Fruit fly (Drosophila melanogaster) whole organism, embryonic: ENCODE results near the gene Wbp2.

Source experiments
- Ada2b ChIP-seq: fragments of 200-800 bp; sonication (Bioruptor generic); IDR thresholded peaks from 2 replicates; pipeline ENCODE4 v1.3.6; 2022; ENCODE audit warnings: missing biosample characterization, missing genetic modification characterization
- Asciz ChIP-seq: fragments of 200-800 bp; sonication (Bioruptor generic); optimal IDR thresholded peaks from 2 replicates; lab custom pipeline; 2017; ENCODE audit warnings: missing biosample characterization, mild to moderate bottlenecking, missing genetic modification characterization, missing genetic modification reagents
- CG11085 ChIP-seq: fragments of 200-800 bp; sonication (Bioruptor generic); IDR thresholded peaks from 2 replicates; pipeline ENCODE4 v1.3.6; 2022; ENCODE audit warnings: missing biosample characterization, missing genetic modification characterization
- CG11247 ChIP-seq: fragments of 200-800 bp; sonication (Bioruptor generic); IDR thresholded peaks from 2 replicates; pipeline ENCODE4 v1.3.6; 2022; ENCODE audit warnings: missing biosample characterization, missing genetic modification characterization
- CG11456 ChIP-seq: fragments of 200-800 bp; sonication (Bioruptor generic); IDR thresholded peaks from 3 replicates; pipeline ENCODE4 v1.3.6; 2022; ENCODE audit warnings: missing biosample characterization, missing genetic modification characterization
- CG1233 ChIP-seq: fragments of 200-800 bp; sonication (Bioruptor generic); optimal IDR thresholded peaks from 4 replicates; lab custom pipeline; 2018; ENCODE audit warnings: missing biosample characterization, mild to moderate bottlenecking, missing genetic modification characterization
- CG13123 ChIP-seq: fragments of 200-800 bp; sonication (Bioruptor generic); optimal IDR thresholded peaks from 2 replicates; lab custom pipeline; 2016; ENCODE audit warnings: missing biosample characterization, missing genetic modification characterization
- CG18619 ChIP-seq: fragments of 200-800 bp; sonication (Bioruptor generic); optimal IDR thresholded peaks from 3 replicates; lab custom pipeline; 2017; ENCODE audit warnings: missing biosample characterization, mild to moderate bottlenecking, missing genetic modification characterization
- CG30403 ChIP-seq: fragments of 200-800 bp; sonication (Bioruptor generic); optimal IDR thresholded peaks from 3 replicates; lab custom pipeline; 2016; ENCODE audit warnings: missing biosample characterization, missing genetic modification characterization
- CG31388 ChIP-seq: fragments of 200-800 bp; sonication (Bioruptor generic); optimal IDR thresholded peaks from 2 replicates; lab custom pipeline; 2016; ENCODE audit warnings: missing biosample characterization, missing genetic modification characterization
- CG3838 ChIP-seq: fragments of 200-800 bp; sonication (Bioruptor generic); optimal IDR thresholded peaks from 3 replicates; lab custom pipeline; 2016; ENCODE audit warnings: missing biosample characterization, missing genetic modification characterization
- CG4328 ChIP-seq: fragments of 200-800 bp; sonication (Bioruptor generic); optimal IDR thresholded peaks from 3 replicates; lab custom pipeline; 2017; ENCODE audit warnings: missing biosample characterization, missing genetic modification reagents, missing genetic modification characterization
- CG4404 ChIP-seq: fragments of 200-800 bp; sonication (Bioruptor generic); IDR thresholded peaks from 2 replicates; pipeline ENCODE4 v1.3.6; 2022; ENCODE audit warnings: missing biosample characterization, missing genetic modification characterization
- CG5180 ChIP-seq: fragments of 200-800 bp; sonication (Bioruptor generic); optimal IDR thresholded peaks from 3 replicates; lab custom pipeline; 2017; ENCODE audit warnings: missing biosample characterization, missing genetic modification characterization, mild to moderate bottlenecking, moderate library complexity, missing genetic modification reagents
- CG7372 ChIP-seq: fragments of 200-800 bp; sonication (Bioruptor generic); IDR thresholded peaks from 2 replicates; pipeline ENCODE4 v1.3.6; 2022; ENCODE audit warnings: missing biosample characterization, missing genetic modification characterization
- CG7786 ChIP-seq: fragments of 200-800 bp; sonication (Bioruptor generic); optimal IDR thresholded peaks from 2 replicates; lab custom pipeline; 2016; ENCODE audit warnings: missing biosample characterization, missing genetic modification characterization
- CG7963 ChIP-seq: fragments of 200-800 bp; sonication (Bioruptor generic); IDR thresholded peaks from 3 replicates; pipeline ENCODE4 v1.3.6; 2022; ENCODE audit warnings: missing biosample characterization, missing genetic modification characterization; ENCODE audit not compliant: partially characterized antibody
- CG8089 ChIP-seq: fragments of 200-800 bp; sonication (Bioruptor generic); optimal IDR thresholded peaks from 3 replicates; lab custom pipeline; 2016; ENCODE audit warnings: missing biosample characterization, missing genetic modification characterization
- CG8290 ChIP-seq, 3 experiments: fragments of 200-800 bp; sonication (Bioruptor generic); optimal IDR thresholded peaks; 2 replicates each; lab custom pipeline; 2016 to 2019; ENCODE audit warnings: missing biosample characterization in 3 of 3, missing genetic modification characterization in 3 of 3, mild to moderate bottlenecking in 2 of 3, moderate library complexity in 1 of 3
- CG8944 ChIP-seq: fragments of 200-800 bp; sonication (Bioruptor generic); optimal IDR thresholded peaks from 3 replicates; lab custom pipeline; 2016; ENCODE audit warnings: missing biosample characterization, missing genetic modification characterization
- CG9215 ChIP-seq: fragments of 200-800 bp; sonication (Bioruptor generic); IDR thresholded peaks from 2 replicates; pipeline ENCODE4 v1.3.6; 2022; ENCODE audit warnings: missing biosample characterization, missing genetic modification characterization
- Chrac-16 ChIP-seq: fragments of 200-800 bp; sonication (Bioruptor generic); optimal IDR thresholded peaks from 3 replicates; lab custom pipeline; 2016; ENCODE audit warnings: missing biosample characterization, missing genetic modification characterization
- D19B ChIP-seq: fragments of 200-800 bp; sonication (Bioruptor generic); optimal IDR thresholded peaks from 2 replicates; lab custom pipeline; 2017; ENCODE audit warnings: missing biosample characterization, mild to moderate bottlenecking, missing genetic modification characterization
- Dfd ChIP-seq, 2 experiments: fragments of >200 bp; optimal IDR thresholded peaks; 2 replicates each; lab custom pipeline; 2017; ENCODE audit warnings: missing biosample characterization in 2 of 2, missing genetic modification characterization in 2 of 2
- Dll ChIP-seq: fragments of 200-800 bp; sonication (Bioruptor generic); IDR thresholded peaks from 4 replicates; pipeline ENCODE4 v1.3.6; 2022; ENCODE audit warnings: missing biosample characterization, missing genetic modification characterization; ENCODE audit not compliant: partially characterized antibody
- Doc3 ChIP-seq: fragments of 200-800 bp; sonication (Bioruptor generic); IDR thresholded peaks from 3 replicates; pipeline ENCODE4 v1.3.6; 2022; ENCODE audit warnings: missing biosample characterization, missing genetic modification characterization; ENCODE audit not compliant: partially characterized antibody
- Fer3 ChIP-seq: fragments of 200-800 bp; sonication (Bioruptor generic); optimal IDR thresholded peaks from 2 replicates; lab custom pipeline; 2018; ENCODE audit warnings: missing biosample characterization, mild to moderate bottlenecking, missing genetic modification characterization, moderate library complexity
- HLH54F ChIP-seq: fragments of 200-800 bp; sonication (Bioruptor generic); optimal IDR thresholded peaks from 3 replicates; lab custom pipeline; 2016; ENCODE audit warnings: missing biosample characterization, missing genetic modification characterization
- Kr ChIP-seq: fragments of 200-800 bp; sonication (Bioruptor generic); optimal IDR thresholded peaks from 2 replicates; lab custom pipeline; 2017; ENCODE audit warnings: missing biosample characterization, mild to moderate bottlenecking, missing genetic modification characterization
- Oli ChIP-seq: fragments of 200-800 bp; sonication (Bioruptor generic); optimal IDR thresholded peaks from 2 replicates; lab custom pipeline; 2018; ENCODE audit warnings: missing biosample characterization, mild to moderate bottlenecking, missing genetic modification characterization, moderate library complexity
- chm ChIP-seq: fragments of 200-800 bp; sonication (Bioruptor generic); IDR thresholded peaks from 2 replicates; pipeline ENCODE4 v1.3.6; 2022; ENCODE audit warnings: missing biosample characterization, missing genetic modification characterization
- en ChIP-seq: fragments of 200-800 bp; sonication (Bioruptor generic); optimal IDR thresholded peaks from 2 replicates; lab custom pipeline; 2016; ENCODE audit warnings: missing biosample characterization, missing genetic modification characterization
- fu2 ChIP-seq: fragments of 200-800 bp; sonication (Bioruptor generic); optimal IDR thresholded peaks from 2 replicates; lab custom pipeline; 2016; ENCODE audit warnings: missing biosample characterization, missing genetic modification characterization
- gem ChIP-seq: fragments of 200-800 bp; sonication (Bioruptor generic); optimal IDR thresholded peaks from 2 replicates; lab custom pipeline; 2019; ENCODE audit warnings: missing biosample characterization, mild to moderate bottlenecking, missing genetic modification characterization, moderate library complexity
- hb ChIP-seq: fragments of 200-800 bp; sonication (Bioruptor generic); IDR thresholded peaks from 3 replicates; pipeline ENCODE4 v1.3.6; 2022; ENCODE audit warnings: missing biosample characterization, missing genetic modification characterization; ENCODE audit not compliant: partially characterized antibody
- hkb ChIP-seq, 2 experiments: fragments of 200-800 bp in 1 of 2; fragments of >200 bp in 1 of 2; sonication (Bioruptor generic) in 1 of 2; IDR thresholded peaks in 1 of 2; optimal IDR thresholded peaks in 1 of 2; 2 replicates each; pipeline versions ENCODE4 v1.3.6 to Lab custom; 2017 to 2022; ENCODE audit warnings: missing biosample characterization in 1 of 2, missing genetic modification characterization in 1 of 2
- jing ChIP-seq: fragments of 200-800 bp; sonication (Bioruptor generic); optimal IDR thresholded peaks from 2 replicates; lab custom pipeline; 2018; ENCODE audit warnings: missing biosample characterization, mild to moderate bottlenecking, missing genetic modification characterization
- kni ChIP-seq: fragments of 200-800 bp; sonication (Bioruptor generic); optimal IDR thresholded peaks from 3 replicates; lab custom pipeline; 2017; ENCODE audit warnings: mild to moderate bottlenecking, missing biosample characterization, missing genetic modification reagents, missing genetic modification characterization
- lmd ChIP-seq: fragments of 200-800 bp; sonication (Bioruptor generic); IDR thresholded peaks from 2 replicates; pipeline ENCODE4 v1.3.6; 2022; ENCODE audit warnings: missing biosample characterization, missing genetic modification characterization
- nom ChIP-seq: fragments of 200-800 bp; sonication (Bioruptor generic); optimal IDR thresholded peaks from 2 replicates; lab custom pipeline; 2017; ENCODE audit warnings: missing biosample characterization, missing genetic modification characterization, mild to moderate bottlenecking, moderate library complexity, missing genetic modification reagents
- onecut ChIP-seq: fragments of 200-800 bp; sonication (Bioruptor generic); IDR thresholded peaks from 2 replicates; pipeline ENCODE4 v1.3.6; 2022; ENCODE audit warnings: missing biosample characterization, missing genetic modification characterization
- p53 ChIP-seq: fragments of 200-800 bp; sonication (Bioruptor generic); optimal IDR thresholded peaks from 2 replicates; lab custom pipeline; 2016; ENCODE audit warnings: missing biosample characterization, missing genetic modification characterization
- repo ChIP-seq: fragments of 200-800 bp; sonication (Bioruptor generic); optimal IDR thresholded peaks from 2 replicates; lab custom pipeline; 2016; ENCODE audit warnings: missing biosample characterization, missing genetic modification characterization
- scrt ChIP-seq: fragments of 200-800 bp; sonication (Bioruptor generic); optimal IDR thresholded peaks from 2 replicates; lab custom pipeline; 2018; ENCODE audit warnings: missing biosample characterization, mild to moderate bottlenecking, missing genetic modification characterization, moderate library complexity
- sens ChIP-seq: fragments of 200-800 bp; sonication (Bioruptor generic); peaks from one replicate; lab custom pipeline; 2016; ENCODE audit warnings: missing biosample characterization, missing genetic modification characterization
- vvl ChIP-seq: fragments of 200-800 bp; sonication (Bioruptor generic); IDR thresholded peaks from 2 replicates; pipeline ENCODE4 v1.3.6; 2022; ENCODE audit warnings: missing biosample characterization, missing genetic modification characterization
- wdn ChIP-seq: fragments of 200-800 bp; sonication (Bioruptor generic); IDR thresholded peaks from 2 replicates; pipeline ENCODE4 v1.3.6; 2022; ENCODE audit warnings: missing biosample characterization, missing genetic modification characterization
- z ChIP-seq: fragments of 200-800 bp; sonication (Bioruptor generic); IDR thresholded peaks from 3 replicates; pipeline ENCODE4 v1.3.6; 2022; ENCODE audit warnings: missing biosample characterization, missing genetic modification characterization
- zfh2 ChIP-seq: fragments of 200-800 bp; sonication (Bioruptor generic); optimal IDR thresholded peaks from 2 replicates; lab custom pipeline; 2016; ENCODE audit warnings: missing biosample characterization, missing genetic modification characterization

Gene Wbp2

dm6 chr3L:12804035-12804729 lies 45.8 kb upstream of the Wbp2 start (continued):
- TF ChIP-seq Oli, result no peak
- no peak for TF ChIP-seq Ada2b (GFP tag; lab: Robert Waterston, UW)
- TF ChIP-seq CG8290 (GFP tag; optimal IDR thresholded peaks at IDR 0.05; lab: Kevin White, UChicago), result no peak
- TF ChIP-seq CG8290 (tag; optimal IDR thresholded peaks at IDR 0.05; lab: Kevin White, UChicago), result peak in 1 of 2 experiments; percentile 42
- TF ChIP-seq CG8944, result no peak
- TF ChIP-seq Asciz (GFP tag; lab: Kevin White, UChicago), result no peak
- TF ChIP-seq CG11456 (GFP tag; lab: Robert Waterston, UW), result no peak
- no peak for TF ChIP-seq Chrac-16 (GFP tag; lab: Kevin White, UChicago)
- TF ChIP-seq Fer3 (tag; lab: Kevin White, UChicago), result no peak
- no peak for TF ChIP-seq scrt
- TF ChIP-seq CG13123 (GFP tag; lab: Kevin White, UChicago), result no peak
- no peak for TF ChIP-seq CG5180 (GFP tag; lab: Kevin White, UChicago)
- no peak for TF ChIP-seq lmd (GFP tag; lab: Robert Waterston, UW)
- no peak for TF ChIP-seq en (GFP tag; lab: Kevin White, UChicago)
- TF ChIP-seq kni, result no peak
- no peak for TF ChIP-seq CG1233 (GFP tag; lab: Kevin White, UChicago)
- TF ChIP-seq CG9215 (GFP tag; lab: Robert Waterston, UW), result no peak
- TF ChIP-seq CG7372 (GFP tag; lab: Robert Waterston, UW), result 0 out of 2 replicates have a peak, but pooled peaks have one; percentile 27
- TF ChIP-seq vvl (GFP tag; lab: Robert Waterston, UW), result peak; percentile 25; the same call in 1 of the 2 replicates
- no peak for TF ChIP-seq CG7786
- no peak for TF ChIP-seq CG4404 (GFP tag; lab: Robert Waterston, UW)
- TF ChIP-seq CG8089 (GFP tag; lab: Kevin White, UChicago), result no peak
- TF ChIP-seq CG18619 (GFP tag; lab: Kevin White, UChicago), result peak; percentile 25
- no peak for TF ChIP-seq CG11247 (GFP tag; lab: Robert Waterston, UW)
- no peak for TF ChIP-seq jing (GFP tag; lab: Kevin White, UChicago)
- peak; percentile 75 for TF ChIP-seq chm
- TF ChIP-seq CG31388 (GFP tag; lab: Kevin White, UChicago), result no peak
- TF ChIP-seq Dfd (GFP tag; optimal IDR thresholded peaks at IDR 0.05; lab: Kevin White, UChicago), result no peak
- TF ChIP-seq Dll (GFP tag; lab: Robert Waterston, UW), result peak; percentile 53; the same call in 1 of the 4 replicates
- no peak for TF ChIP-seq z (GFP tag; lab: Robert Waterston, UW)
- no peak for TF ChIP-seq Kr (GFP tag; lab: Kevin White, UChicago)
- 0 out of 3 replicates have a peak, but pooled peaks have one; percentile 28 for TF ChIP-seq CG7963
- peak; percentile 17 for TF ChIP-seq CG30403
- no peak for TF ChIP-seq CG4328 (GFP tag; lab: Kevin White, UChicago)
- no peak for TF ChIP-seq HLH54F (GFP tag; lab: Kevin White, UChicago)
- TF ChIP-seq hkb (optimal IDR thresholded peaks at IDR 0.05; lab: Kevin White, UChicago), result no peak
- TF ChIP-seq hkb (GFP tag; IDR thresholded peaks at IDR 0.05; lab: Robert Waterston, UW), result no peak
- no peak for TF ChIP-seq repo (GFP tag; lab: Kevin White, UChicago)
- TF ChIP-seq hb (GFP tag; lab: Robert Waterston, UW), result no peak
- TF ChIP-seq p53 (GFP tag; lab: Kevin White, UChicago), result no peak
- TF ChIP-seq D19B (GFP tag; lab: Kevin White, UChicago), result no peak
- no peak for TF ChIP-seq CG11085 (GFP tag; lab: Robert Waterston, UW)
- TF ChIP-seq Doc3 (GFP tag; lab: Robert Waterston, UW), result peak; percentile 22; the same call in 1 of the 3 replicates
- peak; percentile 87 for TF ChIP-seq onecut
- TF ChIP-seq fu2, result no peak
- TF ChIP-seq nom (GFP tag; lab: Kevin White, UChicago), result peak; percentile 52
- TF ChIP-seq CG3838 (GFP tag; lab: Kevin White, UChicago), result no peak
- no peak for TF ChIP-seq zfh2 (GFP tag; lab: Kevin White, UChicago)
- TF ChIP-seq sens (GFP tag; lab: Kevin White, UChicago), result no peak
- TF ChIP-seq gem (tag; lab: Kevin White, UChicago), result no peak
- no peak for TF ChIP-seq wdn (GFP tag; lab: Robert Waterston, UW)
